Fruit fly (Drosophila melanogaster): ENCODE results near the gene CG6908.

The CG6908 gene

dm6 chr3R:11663441-11663840, 26.4 kb downstream of the CG6908 start (continued):
- peak; percentile 12 for TF ChIP-seq gsb-n (tag; optimal IDR thresholded peaks at IDR 0.05)
- TF ChIP-seq Hsf (GFP tag; optimal IDR thresholded peaks at IDR 0.05) = peak; percentile 20
- TF ChIP-seq CG4360 (GFP tag; IDR thresholded peaks at IDR 0.05) = no peak
- peak; percentile 64 for TF ChIP-seq CG9437 (GFP tag; optimal IDR thresholded peaks at IDR 0.05)
- peak; percentile 50 for TF ChIP-seq D19A (tag; optimal IDR thresholded peaks at IDR 0.05)
- no peak for TF ChIP-seq wdn (GFP tag; IDR thresholded peaks at IDR 0.05)
- no peak for TF ChIP-seq CG2202 (tag; optimal IDR thresholded peaks at IDR 0.05)
- peak; percentile 37 for TF ChIP-seq CG12104 (GFP tag; optimal IDR thresholded peaks at IDR 0.05)
- TF ChIP-seq CG11504 (tag; optimal IDR thresholded peaks at IDR 0.05) = peak; percentile 77
- TF ChIP-seq sqz (GFP tag; optimal IDR thresholded peaks at IDR 0.05) = no peak
- peak; percentile 62 for TF ChIP-seq grau (tag; optimal IDR thresholded peaks at IDR 0.05)
- no peak for TF ChIP-seq prd (optimal IDR thresholded peaks at IDR 0.05)
- peak; percentile 34; the same call in 1 of the 3 replicates for TF ChIP-seq prd (GFP tag; IDR thresholded peaks at IDR 0.05)
- TF ChIP-seq aop (GFP tag; IDR thresholded peaks at IDR 0.05) = no peak
- no peak for TF ChIP-seq al (GFP tag; IDR thresholded peaks at IDR 0.05)
- peak; percentile 79 for TF ChIP-seq gem (tag; optimal IDR thresholded peaks at IDR 0.05)
- TF ChIP-seq Tbp (GFP tag; optimal IDR thresholded peaks at IDR 0.05) = no peak
- peak; percentile 8 for TF ChIP-seq sug (tag; optimal IDR thresholded peaks at IDR 0.05)
- peak; percentile 57 for TF ChIP-seq CG2712 (tag; optimal IDR thresholded peaks at IDR 0.05)
- no peak for TF ChIP-seq MTF-1 (GFP tag; optimal IDR thresholded peaks at IDR 0.05; ENCODE audit: borderline replicate concordance)
- no peak for TF ChIP-seq crol (GFP tag; IDR thresholded peaks at IDR 0.05)
- TF ChIP-seq kay (GFP tag; optimal IDR thresholded peaks at IDR 0.05) = no peak
- no peak for TF ChIP-seq CG3065 (GFP tag; optimal IDR thresholded peaks at IDR 0.05)
- no peak for TF ChIP-seq vvl (GFP tag; IDR thresholded peaks at IDR 0.05)
- TF ChIP-seq ro (GFP tag; IDR thresholded peaks at IDR 0.05) = no peak
- TF ChIP-seq Scr (GFP tag; IDR thresholded peaks at IDR 0.05; ENCODE audit: partially characterized antibody) = no peak
- no peak for TF ChIP-seq her (GFP tag; optimal IDR thresholded peaks at IDR 0.05)
- TF ChIP-seq insv (GFP tag; optimal IDR thresholded peaks at IDR 0.05) = no peak
- TF ChIP-seq sisA (GFP tag; IDR thresholded peaks at IDR 0.05) = peak; percentile 35; the same call in 1 of the 2 replicates
- no peak; the same call in 2 of the 3 replicates for TF ChIP-seq B-H1 (GFP tag; IDR thresholded peaks at IDR 0.05)
- TF ChIP-seq jumu (GFP tag; optimal IDR thresholded peaks at IDR 0.05) = no peak
- TF ChIP-seq sr (GFP tag; IDR thresholded peaks at IDR 0.05) = no peak
- TF ChIP-seq CG32767 (GFP tag; IDR thresholded peaks at IDR 0.05) = no peak
- no peak for TF ChIP-seq amos (GFP tag; IDR thresholded peaks at IDR 0.05; ENCODE audit: partially characterized antibody)
- peak; percentile 29 for TF ChIP-seq Fer3 (tag; optimal IDR thresholded peaks at IDR 0.05)
- no peak for TF ChIP-seq Gsc (GFP tag; IDR thresholded peaks at IDR 0.05)
- no peak for TF ChIP-seq CG3726 (GFP tag; IDR thresholded peaks at IDR 0.05)
- peak; percentile 31 for TF ChIP-seq CG17385 (GFP tag; optimal IDR thresholded peaks at IDR 0.05)
- no peak for TF ChIP-seq CG33213 (GFP tag; optimal IDR thresholded peaks at IDR 0.05)
- TF ChIP-seq Bdp1 (GFP tag; optimal IDR thresholded peaks at IDR 0.05) = no peak
- TF ChIP-seq esg (GFP tag; conservative IDR thresholded peaks at IDR 0.05) = peak; percentile 26; the same call in 1 of the 2 replicates
- no peak for TF ChIP-seq twi (tag; optimal IDR thresholded peaks at IDR 0.05)
- TF ChIP-seq inv (GFP tag; IDR thresholded peaks at IDR 0.05; ENCODE audit: partially characterized antibody) = no peak
- no peak for TF ChIP-seq mld (GFP tag; IDR thresholded peaks at IDR 0.05; ENCODE audit: partially characterized antibody)
- no peak for TF ChIP-seq ssp (GFP tag; IDR thresholded peaks at IDR 0.05)
- TF ChIP-seq bigmax (GFP tag; optimal IDR thresholded peaks at IDR 0.05) = no peak
- TF ChIP-seq otp (GFP tag; IDR thresholded peaks at IDR 0.05) = no peak
- no peak for TF ChIP-seq CG9797 (GFP tag; optimal IDR thresholded peaks at IDR 0.05)
- TF ChIP-seq CG10959 (GFP tag; IDR thresholded peaks at IDR 0.05) = no peak
- TF ChIP-seq phol (tag; optimal IDR thresholded peaks at IDR 0.05) = peak; percentile 61
- TF ChIP-seq CG2678 (tag; optimal IDR thresholded peaks at IDR 0.05) = peak; percentile 77
- no peak for TF ChIP-seq CG10543 (GFP tag; optimal IDR thresholded peaks at IDR 0.05)
